Fruit fly (Drosophila melanogaster) whole organism, adult: ENCODE measurements around the gene CG32817.

Experiments used
- CG11617 ChIP-seq: fragments of 200-800 bp; sonication (Bioruptor generic); optimal IDR thresholded peaks from 2 replicates; lab custom pipeline; 2017; ENCODE audit warnings: mild to moderate bottlenecking, missing biosample characterization, missing genetic modification reagents, missing genetic modification characterization
- CG14711 ChIP-seq: fragments of 200-800 bp; sonication (Bioruptor generic); optimal IDR thresholded peaks from 2 replicates; lab custom pipeline; 2018; ENCODE audit warnings: missing biosample characterization, mild to moderate bottlenecking, missing genetic modification characterization, moderate library complexity
- CG5204 ChIP-seq: fragments of 200-800 bp; sonication (Bioruptor generic); optimal IDR thresholded peaks from 2 replicates; lab custom pipeline; 2016; ENCODE audit warnings: missing biosample characterization, missing genetic modification characterization
- CG7045 ChIP-seq: fragments of 200-800 bp; sonication (Bioruptor generic); optimal IDR thresholded peaks from 2 replicates; lab custom pipeline; 2017; ENCODE audit warnings: missing biosample characterization, mild to moderate bottlenecking, missing genetic modification characterization
- Clk ChIP-seq: fragments of 200-800 bp; sonication (Bioruptor generic); optimal IDR thresholded peaks from 2 replicates; lab custom pipeline; 2017; ENCODE audit warnings: missing biosample characterization, missing genetic modification characterization
- Crg-1 ChIP-seq: fragments of 200-800 bp; sonication (Bioruptor generic); optimal IDR thresholded peaks from 2 replicates; lab custom pipeline; 2016; ENCODE audit warnings: missing biosample characterization, missing genetic modification characterization
- Hr96 ChIP-seq: fragments of 200-800 bp; sonication (Bioruptor generic); optimal IDR thresholded peaks from 2 replicates; lab custom pipeline; 2016; ENCODE audit warnings: missing biosample characterization, missing genetic modification characterization
- Mnt ChIP-seq: fragments of 200-800 bp; sonication (Bioruptor generic); optimal IDR thresholded peaks from 2 replicates; lab custom pipeline; 2016; ENCODE audit warnings: missing biosample characterization, mild to moderate bottlenecking, missing genetic modification characterization
- bab1 ChIP-seq: fragments of 200-800 bp; sonication (Bioruptor generic); optimal IDR thresholded peaks from 3 replicates; lab custom pipeline; 2019; ENCODE audit warnings: missing biosample characterization, mild to moderate bottlenecking, missing genetic modification characterization, moderate library complexity
- cic ChIP-seq: fragments of 200-800 bp; sonication (Bioruptor generic); optimal IDR thresholded peaks from 2 replicates; lab custom pipeline; 2017; ENCODE audit warnings: missing biosample characterization, mild to moderate bottlenecking, missing genetic modification characterization, moderate library complexity
- cnc ChIP-seq, 2 experiments: fragments of >200 bp; optimal IDR thresholded peaks; 2 replicates each; lab custom pipeline; 2017
- kay ChIP-seq: fragments of 200-800 bp; sonication (Bioruptor generic); peaks from one replicate; lab custom pipeline; 2016; ENCODE audit warnings: missing biosample characterization, missing genetic modification characterization, borderline replicate concordance
- ovo ChIP-seq: fragments of 200-800 bp; sonication (Bioruptor generic); optimal IDR thresholded peaks from 2 replicates; lab custom pipeline; 2016; ENCODE audit warnings: missing biosample characterization, missing genetic modification characterization
- pad ChIP-seq: fragments of 200-800 bp; sonication (Bioruptor generic); optimal IDR thresholded peaks from 3 replicates; lab custom pipeline; 2017; ENCODE audit warnings: missing biosample characterization, missing genetic modification characterization, mild to moderate bottlenecking, moderate library complexity, missing genetic modification reagents

dm6 chrX:456959-457358 is 21.9 kb upstream of the CG32817 start:
- TF ChIP-seq CG14711 (tag; lab: Kevin White, UChicago) (no peak), CG5204 (no peak), kay (GFP tag; lab: Kevin White, UChicago) (no peak), ovo (GFP tag; lab: Kevin White, UChicago) (no peak), Crg-1 (no peak), pad (GFP tag; lab: Kevin White, UChicago) (no peak), Clk (GFP tag; lab: Kevin White, UChicago) (no peak), cnc (optimal IDR thresholded peaks at IDR 0.05; lab: Kevin White, UChicago) (no peak), Hr96 (GFP tag; lab: Kevin White, UChicago) (no peak), bab1 (GFP tag; lab: Kevin White, UChicago) (no peak), CG11617 (GFP tag; lab: Kevin White, UChicago) (no peak), cic (no peak), CG7045 (GFP tag; lab: Kevin White, UChicago) (no peak), Mnt (GFP tag; lab: Kevin White, UChicago) (no peak)
